Worm (Caenorhabditis elegans) whole organism, young adult: ENCODE data around the gene T19D12.6.

ENCODE experiments used
- D2030.7 ChIP-seq: fragments of 200-800 bp; sonication (Bioruptor generic); IDR thresholded peaks from 2 replicates; pipeline ENCODE4 v1.3.6; 2022; ENCODE audit warnings: missing genetic modification reagents, missing genetic modification characterization, missing compliant biosample characterization
- F10E7.11 ChIP-seq: sonication (generic microtip); optimal IDR thresholded peaks from 2 replicates; lab custom pipeline; 2017; ENCODE audit warnings: mild to moderate bottlenecking, missing genetic modification characterization, moderate library complexity, missing compliant biosample characterization
- F22D6.2 ChIP-seq: sonication (generic microtip); optimal IDR thresholded peaks from 2 replicates; lab custom pipeline; 2016; ENCODE audit warnings: mild to moderate bottlenecking, missing genetic modification characterization, missing compliant biosample characterization
- F33H1.4 ChIP-seq: fragments of 200-800 bp; sonication (Bioruptor generic); IDR thresholded peaks from 2 replicates; pipeline ENCODE4 v1.3.6; 2022; ENCODE audit warnings: missing genetic modification reagents, missing genetic modification characterization, missing compliant biosample characterization
- F52B5.7 ChIP-seq: sonication (generic microtip); optimal IDR thresholded peaks from 2 replicates; lab custom pipeline; 2016; ENCODE audit warnings: mild to moderate bottlenecking, missing genetic modification characterization, missing compliant biosample characterization
- F57A8.1 ChIP-seq: fragments of 200-800 bp; sonication (Bioruptor generic); optimal IDR thresholded peaks from 2 replicates; lab custom pipeline; 2018; ENCODE audit warnings: mild to moderate bottlenecking, missing genetic modification characterization, moderate library complexity, missing compliant biosample characterization
- F57C9.4 ChIP-seq: sonication (generic microtip); optimal IDR thresholded peaks from 2 replicates; lab custom pipeline; 2017; ENCODE audit warnings: mild to moderate bottlenecking, missing genetic modification characterization, missing compliant biosample characterization
- Y53G8AR.9 ChIP-seq: fragments of 200-800 bp; sonication (Bioruptor generic); conservative IDR thresholded peaks from 2 replicates; pipeline ENCODE4 v1.3.6; 2022; ENCODE audit warnings: missing genetic modification reagents, missing genetic modification characterization, missing compliant biosample characterization
- attf-3 ChIP-seq: fragments of 200-800 bp; sonication (Bioruptor generic); conservative IDR thresholded peaks from 2 replicates; pipeline ENCODE4 v1.3.6; 2022; ENCODE audit warnings: missing genetic modification reagents, missing genetic modification characterization, missing compliant biosample characterization
- cebp-1 ChIP-seq, 2 experiments: fragments of 200-800 bp in 1 of 2; sonication (Bioruptor generic) in 1 of 2; sonication (generic microtip) in 1 of 2; IDR thresholded peaks in 1 of 2; optimal IDR thresholded peaks in 1 of 2; 2 replicates each; pipeline versions ENCODE4 v1.3.6 to Lab custom; 2017 to 2022; ENCODE audit warnings: missing compliant biosample characterization in 2 of 2, missing genetic modification characterization in 2 of 2, mild to moderate bottlenecking in 1 of 2, missing genetic modification reagents in 1 of 2, moderate library complexity in 1 of 2
- cebp-2 ChIP-seq: fragments of 200-800 bp; sonication (Bioruptor generic); IDR thresholded peaks from 2 replicates; pipeline ENCODE4 v1.3.6; 2022; ENCODE audit warnings: missing genetic modification characterization, missing compliant biosample characterization
- ceh-58 ChIP-seq: fragments of 200-800 bp; sonication (Bioruptor generic); IDR thresholded peaks from 2 replicates; pipeline ENCODE4 v1.3.6; 2022; ENCODE audit warnings: missing genetic modification characterization, missing compliant biosample characterization
- die-1 ChIP-seq: sonication (generic microtip); optimal IDR thresholded peaks from 2 replicates; lab custom pipeline; 2016; ENCODE audit warnings: missing genotype, mild to moderate bottlenecking, missing genetic modification characterization, missing compliant biosample characterization
- dpff-1 ChIP-seq: sonication (generic microtip); optimal IDR thresholded peaks from 2 replicates; lab custom pipeline; 2017; ENCODE audit warnings: mild to moderate bottlenecking, missing genetic modification characterization, missing compliant biosample characterization
- egrh-3 ChIP-seq: fragments of 200-800 bp; sonication (Bioruptor generic); IDR thresholded peaks from 2 replicates; pipeline ENCODE4 v1.3.6; 2022; ENCODE audit warnings: missing genetic modification reagents, missing genetic modification characterization, missing compliant biosample characterization
- fkh-3 ChIP-seq: sonication (generic microtip); optimal IDR thresholded peaks from 2 replicates; lab custom pipeline; 2016; ENCODE audit warnings: mild to moderate bottlenecking, missing genetic modification characterization, missing compliant biosample characterization
- hlh-12 ChIP-seq: sonication (generic microtip); optimal IDR thresholded peaks from 2 replicates; lab custom pipeline; 2016; ENCODE audit warnings: missing genetic modification characterization, missing compliant biosample characterization
- hmg-1.2 ChIP-seq: fragments of 200-800 bp; sonication (Bioruptor generic); IDR thresholded peaks from 2 replicates; pipeline ENCODE4 v1.3.6; 2022; ENCODE audit warnings: missing genetic modification reagents, missing genetic modification characterization, missing compliant biosample characterization
- hmg-20 ChIP-seq: fragments of 200-800 bp; sonication (Bioruptor generic); IDR thresholded peaks from 2 replicates; pipeline ENCODE4 v1.3.6; 2022; ENCODE audit warnings: missing genetic modification reagents, missing genetic modification characterization, missing compliant biosample characterization
- hrde-1 ChIP-seq: sonication (generic microtip); optimal IDR thresholded peaks from 2 replicates; lab custom pipeline; 2016; ENCODE audit warnings: missing genetic modification characterization, mild to moderate bottlenecking, missing compliant biosample characterization, moderate library complexity, missing genotype, missing genetic modification reagents, borderline replicate concordance
- lin-26 ChIP-seq: fragments of 200-800 bp; sonication (Bioruptor generic); IDR thresholded peaks from 2 replicates; pipeline ENCODE4 v1.3.6; 2022; ENCODE audit warnings: missing genetic modification reagents, missing genetic modification characterization, missing compliant biosample characterization
- madf-10 ChIP-seq: sonication (generic microtip); optimal IDR thresholded peaks from 2 replicates; lab custom pipeline; 2016; ENCODE audit warnings: mild to moderate bottlenecking, missing genetic modification characterization, missing compliant biosample characterization
- mxl-1 ChIP-seq: sonication (generic microtip); optimal IDR thresholded peaks from 2 replicates; lab custom pipeline; 2016; ENCODE audit warnings: missing genetic modification characterization, missing compliant biosample characterization
- nfya-2 ChIP-seq: fragments of 200-800 bp; sonication (Bioruptor generic); IDR thresholded peaks from 2 replicates; pipeline ENCODE4 v1.3.6; 2022; ENCODE audit warnings: missing genetic modification reagents, missing genetic modification characterization, missing compliant biosample characterization
- pbrm-1 ChIP-seq: fragments of 200-800 bp; sonication (Bioruptor generic); IDR thresholded peaks from 2 replicates; pipeline ENCODE4 v1.3.6; 2022; ENCODE audit warnings: missing genetic modification reagents, missing genetic modification characterization, missing compliant biosample characterization
- rec-8 ChIP-seq, 2 experiments: sonication (generic microtip); optimal IDR thresholded peaks; 2 replicates each; lab custom pipeline; 2016; ENCODE audit warnings: mild to moderate bottlenecking in 2 of 2, missing genetic modification characterization in 2 of 2, missing genetic modification reagents in 2 of 2, missing genotype in 2 of 2, missing biosample characterization in 1 of 2, missing compliant biosample characterization in 1 of 2, moderate library complexity in 1 of 2
- tlf-1 ChIP-seq: fragments of 200-800 bp; sonication (Bioruptor generic); optimal IDR thresholded peaks from 2 replicates; lab custom pipeline; 2018; ENCODE audit warnings: mild to moderate bottlenecking, missing genetic modification characterization, missing compliant biosample characterization
- xnd-1 ChIP-seq: sonication (generic microtip); optimal IDR thresholded peaks from 2 replicates; lab custom pipeline; 2016; ENCODE audit warnings: missing genotype, missing genetic modification reagents, missing genetic modification characterization, missing compliant biosample characterization
- zim-3 ChIP-seq: sonication (generic microtip); optimal IDR thresholded peaks from 2 replicates; lab custom pipeline; 2017; ENCODE audit warnings: mild to moderate bottlenecking, missing genetic modification characterization, moderate library complexity, missing compliant biosample characterization
- ztf-18 ChIP-seq: sonication (generic microtip); optimal IDR thresholded peaks from 2 replicates; lab custom pipeline; 2016; ENCODE audit warnings: missing genotype, mild to moderate bottlenecking, missing genetic modification characterization, missing compliant biosample characterization
- ztf-26 ChIP-seq: sonication (generic microtip); optimal IDR thresholded peaks from 2 replicates; lab custom pipeline; 2017; ENCODE audit warnings: missing genetic modification characterization, missing compliant biosample characterization
- ztf-6 ChIP-seq: fragments of 200-800 bp; sonication (Bioruptor generic); IDR thresholded peaks from 2 replicates; pipeline ENCODE4 v1.3.6; 2022; ENCODE audit warnings: missing genetic modification reagents, missing genetic modification characterization, missing compliant biosample characterization

Gene T19D12.6

DNA sequence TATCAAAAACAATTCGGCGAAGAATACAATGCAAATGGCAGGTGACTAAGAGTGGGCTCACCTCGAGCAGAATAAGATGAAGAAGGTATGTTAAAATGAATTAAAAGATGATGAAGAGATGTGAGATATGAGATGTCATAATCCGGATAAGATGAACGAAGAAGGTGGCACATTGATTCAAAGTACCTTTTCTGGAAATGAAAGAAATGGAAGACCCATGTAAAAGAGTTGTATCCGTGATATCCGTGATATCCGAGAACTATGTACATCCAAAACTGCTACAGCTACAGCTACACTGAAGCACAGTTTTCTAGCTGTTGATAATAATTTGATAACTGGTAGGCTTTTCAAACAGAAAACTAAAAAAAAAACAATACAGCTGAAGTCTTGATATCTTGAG lies 6.1 kb upstream of the T19D12.6 start, which contains the start of gene oig-8:
oig-8 (minus strand) TSS at position 101 of the 400 bp plus-strand sequence.
- TF ChIP-seq zim-3 (tag; lab: Kevin White, UChicago) (no peak), D2030.7 (GFP tag; lab: Robert Waterston, UW) (no peak), madf-10 (no peak), F52B5.7 (tag; lab: Kevin White, UChicago) (no peak)

- TF ChIP-seq fkh-3 (tag; lab: Kevin White, UChicago) (no peak), hmg-1.2 (GFP tag; lab: Robert Waterston, UW) (peak; percentile 68; the same call in 1 of the 2 replicates), hmg-20 (GFP tag; lab: Robert Waterston, UW) (no peak), F10E7.11 (tag; lab: Kevin White, UChicago) (no peak), dpff-1 (no peak)
These were observed 4.0 kb upstream of the T19D12.6 start for ce11 chrII:6646903-6647302.

DNA sequence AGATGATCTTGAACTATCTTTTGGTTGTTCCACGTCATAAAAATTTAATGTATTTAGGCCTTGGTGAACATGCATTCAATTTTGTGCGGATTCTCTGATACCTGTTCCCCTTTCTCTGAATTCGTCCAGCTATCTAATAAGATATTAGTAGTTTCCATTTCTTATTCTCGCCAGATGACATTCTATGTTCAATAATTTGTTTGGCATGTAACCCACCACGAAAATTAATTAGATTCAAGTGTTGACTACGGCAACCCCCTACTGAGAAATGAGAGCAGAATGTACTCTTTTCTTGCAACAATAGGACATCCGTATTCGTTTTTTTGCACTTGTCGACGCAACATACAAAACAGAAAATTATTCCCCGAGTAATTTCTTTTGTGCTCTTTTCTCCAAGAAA lies 737 bp downstream of the T19D12.6 start:
- TF ChIP-seq Y53G8AR.9 (GFP tag; lab: Robert Waterston, UW) (no peak), ztf-18 (tag; lab: Kevin White, UChicago) (no peak), F33H1.4 (GFP tag; lab: Robert Waterston, UW) (no peak), egrh-3 (no peak), nfya-2 (GFP tag; lab: Robert Waterston, UW) (no peak), hlh-12 (tag; lab: Kevin White, UChicago) (no peak), pbrm-1 (no peak), F57C9.4 (tag; lab: Kevin White, UChicago) (no peak), die-1 (tag; lab: Kevin White, UChicago) (no peak)

DNA sequence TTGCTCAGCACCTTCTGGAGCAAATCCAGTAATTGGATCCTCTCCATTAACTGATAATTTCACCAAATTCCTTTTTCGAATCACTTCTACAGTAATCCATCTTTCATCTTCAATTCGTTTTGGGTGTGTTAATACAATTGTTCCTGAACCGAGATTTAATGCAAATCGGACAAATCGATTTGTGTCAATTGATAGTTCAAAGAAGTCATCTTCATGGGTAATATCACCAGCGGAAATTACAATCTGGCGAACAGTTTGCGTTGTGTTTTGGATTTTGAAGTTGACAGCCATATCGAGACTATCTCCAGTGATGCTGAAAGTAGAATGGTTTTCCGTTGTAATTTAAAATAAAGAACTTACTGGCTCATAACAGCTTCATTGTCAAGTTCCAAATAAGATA lies 5.1 kb downstream of the T19D12.6 start:
- TF ChIP-seq F57A8.1 (GFP tag; lab: Kevin White, UChicago), result no peak
- no peak for TF ChIP-seq ztf-6 (GFP tag; lab: Robert Waterston, UW)
- no peak for TF ChIP-seq F10E7.11 (tag; lab: Kevin White, UChicago)
- TF ChIP-seq F22D6.2, result no peak
- TF ChIP-seq xnd-1, result no peak
- no peak for TF ChIP-seq zim-3 (tag; lab: Kevin White, UChicago)
- no peak for TF ChIP-seq attf-3 (GFP tag; lab: Robert Waterston, UW)
- TF ChIP-seq hrde-1 (tag; lab: Kevin White, UChicago), result no peak
- no peak for TF ChIP-seq cebp-1 (GFP tag; IDR thresholded peaks at IDR 0.05; lab: Robert Waterston, UW)
- TF ChIP-seq cebp-1 (tag; optimal IDR thresholded peaks at IDR 0.05; lab: Kevin White, UChicago), result no peak
- no peak for TF ChIP-seq rec-8 (tag; optimal IDR thresholded peaks at IDR 0.05; lab: Kevin White, UChicago)
- no peak for TF ChIP-seq mxl-1 (tag; lab: Kevin White, UChicago)
- no peak for TF ChIP-seq ztf-26 (tag; lab: Kevin White, UChicago)
- TF ChIP-seq tlf-1, result no peak
- no peak for TF ChIP-seq lin-26 (GFP tag; lab: Robert Waterston, UW)
- no peak for TF ChIP-seq cebp-2 (GFP tag; lab: Robert Waterston, UW)
- no peak for TF ChIP-seq ceh-58 (GFP tag; lab: Robert Waterston, UW)

DNA sequence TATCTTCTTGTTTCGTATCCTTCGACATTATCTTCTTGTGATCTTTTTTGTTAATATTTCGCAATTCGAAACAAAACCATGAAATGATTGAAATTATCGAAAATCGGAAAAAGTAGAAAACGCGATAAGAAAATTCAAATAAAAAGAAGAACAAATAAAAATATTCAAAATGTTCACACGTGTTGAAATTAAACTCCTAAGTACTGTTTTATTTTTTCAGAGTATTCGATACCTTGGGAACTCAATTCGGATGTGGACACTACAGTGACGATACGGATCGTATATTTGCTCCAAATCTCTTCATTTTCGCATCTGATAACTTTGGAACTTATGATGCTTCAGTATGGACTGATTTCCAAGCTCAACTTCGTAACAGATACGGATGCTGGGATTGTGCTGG lies 6.8 kb downstream of the T19D12.6 start, which contains the start of gene T19D12.5:
T19D12.5 (minus strand) TSS at position 101 of the 400 bp plus-strand sequence.
- TF ChIP-seq D2030.7 (GFP tag; lab: Robert Waterston, UW), result no peak
- no peak for TF ChIP-seq cebp-1 (GFP tag; IDR thresholded peaks at IDR 0.05; lab: Robert Waterston, UW)
- TF ChIP-seq cebp-1 (tag; optimal IDR thresholded peaks at IDR 0.05; lab: Kevin White, UChicago), result peak; percentile 13
- TF ChIP-seq, all 124 proteins: peak for 1
